Worm (Caenorhabditis elegans) whole organism, L4/young adult: ENCODE measurements around the gene C06E4.2.

Experiments
- W03F9.2 ChIP-seq: fragments of 150-350 bp; optimal IDR thresholded peaks from 2 replicates; lab custom pipeline; 2014; ENCODE audit warnings: missing biosample characterization, missing genetic modification characterization
- dao-5 ChIP-seq: sonication (generic microtip); optimal IDR thresholded peaks from 2 replicates; lab custom pipeline; 2016; ENCODE audit warnings: missing genotype, missing genetic modification characterization, moderate library complexity, missing compliant biosample characterization
- him-1 ChIP-seq: sonication (generic microtip); optimal IDR thresholded peaks from 2 replicates; lab custom pipeline; 2016; ENCODE audit warnings: missing genotype, missing genetic modification reagents, missing genetic modification characterization, missing compliant biosample characterization

Gene C06E4.2

ce11 chrIV:7319931-7320435 lies 43.2 kb downstream of the C06E4.2 start:
- TF ChIP-seq dao-5 (tag; lab: Kevin White, UChicago): peak; percentile 35
- TF ChIP-seq him-1 (tag; lab: Kevin White, UChicago): peak; percentile 68
- TF ChIP-seq W03F9.2 (tag; lab: Kevin White, UChicago): peak; percentile 48

ce11 chrIV:7320688-7321087 lies 43.9 kb downstream of the C06E4.2 start:
- TF ChIP-seq W03F9.2 (tag; lab: Kevin White, UChicago): no peak
- no peak for TF ChIP-seq him-1 (tag; lab: Kevin White, UChicago)
- no peak for TF ChIP-seq dao-5 (tag; lab: Kevin White, UChicago)

ce11 chrIV:7323904-7324303 lies 47.1 kb downstream of the C06E4.2 start:
- TF ChIP-seq him-1 (tag; lab: Kevin White, UChicago): no peak

ce11 chrIV:7324913-7325312 lies 48.2 kb downstream of the C06E4.2 start:
- no peak for TF ChIP-seq him-1 (tag; lab: Kevin White, UChicago)
- TF ChIP-seq dao-5 (tag; lab: Kevin White, UChicago): no peak
- no peak for TF ChIP-seq W03F9.2 (tag; lab: Kevin White, UChicago)

- no peak for TF ChIP-seq him-1 (tag; lab: Kevin White, UChicago)
- no peak for TF ChIP-seq dao-5 (tag; lab: Kevin White, UChicago)
- TF ChIP-seq W03F9.2 (tag; lab: Kevin White, UChicago): no peak
Measured at ce11 chrIV:7325698-7326097, 48.9 kb downstream of the C06E4.2 start.

- no peak for TF ChIP-seq W03F9.2 (tag; lab: Kevin White, UChicago)
- TF ChIP-seq dao-5 (tag; lab: Kevin White, UChicago): no peak
- TF ChIP-seq him-1 (tag; lab: Kevin White, UChicago): no peak
Measured at ce11 chrIV:7326613-7327149, 49.9 kb downstream of the C06E4.2 start, which contains the start of gene ifo-1. Gene ifo-1 (minus strand): TSS chrIV:7326663.

- TF ChIP-seq dao-5 (tag; lab: Kevin White, UChicago): no peak
- no peak for TF ChIP-seq him-1 (tag; lab: Kevin White, UChicago)
- no peak for TF ChIP-seq W03F9.2 (tag; lab: Kevin White, UChicago)
Measured at ce11 chrIV:7328918-7329317, 52.2 kb downstream of the C06E4.2 start, which contains the start of gene sqst-2. Gene sqst-2 (minus strand): TSS chrIV:7328975.

DNA sequence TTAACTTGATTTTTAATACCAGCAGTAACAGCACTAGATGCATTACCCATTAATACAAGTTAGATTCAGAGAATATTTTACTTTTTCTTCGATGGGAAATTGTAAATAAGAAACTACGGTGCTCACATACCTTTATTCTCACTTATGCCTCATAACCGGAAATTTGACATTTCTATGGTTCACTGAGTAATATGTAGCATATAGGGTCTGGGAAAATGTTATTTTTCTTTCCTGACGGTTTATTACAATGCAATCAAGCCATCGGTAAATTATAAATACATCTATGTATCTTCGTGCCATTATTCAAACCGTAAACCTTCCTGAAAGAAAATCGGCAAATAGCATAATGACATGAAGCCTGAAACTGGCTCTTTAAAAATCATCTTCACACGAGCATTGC lies 55.9 kb downstream of the C06E4.2 start, which contains the start of gene ocr-4:
Gene ocr-4, minus strand, starts transcription at position 101 of the 400 bp plus-strand sequence.
- TF ChIP-seq W03F9.2 (tag; lab: Kevin White, UChicago) (no peak), dao-5 (tag; lab: Kevin White, UChicago) (no peak), him-1 (tag; lab: Kevin White, UChicago) (no peak)
